Fruit fly (Drosophila melanogaster): ENCODE measurements around the gene CG9205.

DNA sequence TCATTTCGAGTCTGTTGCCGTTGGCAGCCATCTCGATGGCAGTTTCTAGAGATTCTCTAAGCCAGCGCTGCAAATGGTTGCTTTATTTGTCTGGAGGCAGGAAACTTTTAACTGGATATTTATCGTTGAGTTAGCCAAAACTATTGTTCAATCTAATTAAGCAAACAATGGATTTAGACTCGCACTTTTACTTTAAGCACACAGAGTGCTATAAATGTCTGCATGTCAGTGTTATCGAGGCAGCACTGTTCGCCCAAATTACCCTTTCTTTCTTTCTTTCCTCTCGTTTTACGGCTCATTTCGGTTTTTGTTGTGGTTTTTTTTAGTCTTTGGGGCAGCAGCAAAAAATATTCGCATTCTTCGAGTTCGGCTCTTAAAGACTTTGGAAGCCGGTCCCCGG is 2.8 kb upstream of the CG9205 start:
- TF ChIP-seq pan (optimal IDR thresholded peaks at IDR 0.05) (no peak), CG8478 (optimal IDR thresholded peaks at IDR 0.05) (no peak), EcR (GFP tag; optimal IDR thresholded peaks at IDR 0.05) (no peak), Dll (optimal IDR thresholded peaks at IDR 0.05) (no peak), psq (optimal IDR thresholded peaks at IDR 0.05) (no peak), usp (GFP tag; optimal IDR thresholded peaks at IDR 0.05) (no peak)

All from whole organism.